Fruit fly (Drosophila melanogaster): Measurements from ENCODE around the gene crq.

DNA sequence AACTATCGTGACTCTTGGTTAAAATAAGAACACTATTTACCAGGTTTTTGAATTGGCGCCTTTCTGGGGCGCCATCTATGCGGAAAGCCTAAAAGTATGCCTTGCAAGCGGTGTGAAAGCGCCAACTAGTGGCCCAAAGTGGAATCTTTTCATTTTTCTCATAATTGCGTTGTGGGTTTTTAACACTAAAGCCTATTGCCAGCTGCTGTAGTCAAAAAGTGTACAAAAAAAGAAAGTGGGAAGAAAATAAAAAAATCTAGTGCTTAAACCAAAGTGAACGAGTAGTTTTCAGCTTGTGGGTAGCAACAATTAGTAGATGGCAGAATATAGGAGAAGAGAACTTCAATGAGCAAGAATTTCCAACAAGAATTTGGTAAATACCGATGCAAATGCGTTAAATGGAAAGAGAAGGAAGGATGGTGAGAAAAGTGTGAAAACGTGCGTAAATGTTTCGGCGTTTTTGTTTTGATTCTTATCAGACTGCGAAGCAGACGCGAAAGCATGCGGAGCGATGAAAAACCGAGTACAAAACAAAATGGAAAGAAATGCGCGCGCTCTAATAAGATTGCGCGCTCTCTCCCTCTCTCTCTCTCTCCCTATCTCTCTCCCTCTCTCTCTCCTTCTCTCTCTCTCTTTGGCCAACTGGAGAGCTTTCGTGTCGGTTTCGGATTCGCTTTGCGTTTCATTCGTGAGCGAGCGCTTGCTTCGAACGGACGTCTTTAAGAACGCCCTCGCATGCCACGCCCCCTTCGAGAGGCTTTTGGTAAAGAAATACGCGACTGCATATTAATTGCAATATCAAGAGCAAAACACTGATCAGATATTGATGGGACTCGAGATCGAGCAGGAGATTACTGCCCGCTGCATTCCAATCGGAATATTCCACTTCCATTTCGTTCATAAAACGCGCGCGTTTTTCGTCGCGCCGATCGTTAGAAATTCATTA is 37.6 kb upstream of the crq start:
- peak; percentile 48 for TF ChIP-seq OdsH (GFP tag; optimal IDR thresholded peaks at IDR 0.05)
- peak; percentile 81 for TF ChIP-seq h (GFP tag; optimal IDR thresholded peaks at IDR 0.05)

Data from whole organism, wandering third instar larva.